Fruit fly (Drosophila melanogaster) whole organism, embryonic: Measurements from ENCODE around the gene kz.

Experiments
- ATbp ChIP-seq: fragments of 200-800 bp; sonication (Bioruptor generic); optimal IDR thresholded peaks from 2 replicates; lab custom pipeline; 2017; ENCODE audit warnings: missing biosample characterization, mild to moderate bottlenecking, missing genetic modification characterization, missing genetic modification reagents
- Awh ChIP-seq: fragments of 200-800 bp; sonication (Bioruptor generic); IDR thresholded peaks from 2 replicates; pipeline ENCODE4, ENCODE4 v1.3.6; 2022; ENCODE audit warnings: missing biosample characterization, missing genetic modification characterization
- CG10147 ChIP-seq: fragments of 200-800 bp; sonication (Bioruptor generic); optimal IDR thresholded peaks from 2 replicates; lab custom pipeline; 2019; ENCODE audit warnings: missing biosample characterization, mild to moderate bottlenecking, missing genetic modification characterization, moderate library complexity
- CG10267 ChIP-seq: fragments of 200-800 bp; sonication (Bioruptor generic); optimal IDR thresholded peaks from 2 replicates; lab custom pipeline; 2018; ENCODE audit warnings: missing biosample characterization, mild to moderate bottlenecking, missing genetic modification characterization, moderate library complexity
- CG10565 ChIP-seq: fragments of 200-800 bp; sonication (Bioruptor generic); optimal IDR thresholded peaks from 3 replicates; lab custom pipeline; 2016; ENCODE audit warnings: missing biosample characterization, mild to moderate bottlenecking, missing genetic modification characterization
- CG13624 ChIP-seq: fragments of 200-800 bp; sonication (Bioruptor generic); optimal IDR thresholded peaks from 2 replicates; lab custom pipeline; 2016; ENCODE audit warnings: missing biosample characterization, missing genetic modification characterization
- CG15479 ChIP-seq: fragments of 200-800 bp; sonication (Bioruptor generic); optimal IDR thresholded peaks from 3 replicates; lab custom pipeline; 2019; ENCODE audit warnings: missing biosample characterization, mild to moderate bottlenecking, missing genetic modification characterization, moderate library complexity
- CG15514 ChIP-seq: fragments of 200-800 bp; sonication (Bioruptor generic); optimal IDR thresholded peaks from 3 replicates; lab custom pipeline; 2017; ENCODE audit warnings: missing biosample characterization, missing genetic modification characterization, mild to moderate bottlenecking, moderate library complexity, missing genetic modification reagents
- CG15601 ChIP-seq: fragments of 200-800 bp; sonication (Bioruptor generic); optimal IDR thresholded peaks from 3 replicates; lab custom pipeline; 2019; ENCODE audit warnings: missing biosample characterization, mild to moderate bottlenecking, missing genetic modification characterization, moderate library complexity
- CG1603 ChIP-seq: fragments of 200-800 bp; sonication (Bioruptor generic); optimal IDR thresholded peaks from 2 replicates; lab custom pipeline; 2019; ENCODE audit warnings: missing biosample characterization, mild to moderate bottlenecking, missing genetic modification characterization, moderate library complexity
- CG17385 ChIP-seq: fragments of 200-800 bp; sonication (Bioruptor generic); optimal IDR thresholded peaks from 3 replicates; lab custom pipeline; 2018; ENCODE audit warnings: missing biosample characterization, mild to moderate bottlenecking, missing genetic modification characterization
- CG17612 ChIP-seq: fragments of 200-800 bp; sonication (Bioruptor generic); IDR thresholded peaks from 2 replicates; pipeline ENCODE4 v1.3.6; 2022; ENCODE audit warnings: missing biosample characterization, missing genetic modification characterization
- CG2129 ChIP-seq: fragments of 200-800 bp; sonication (Bioruptor generic); IDR thresholded peaks from 2 replicates; pipeline ENCODE4 v1.3.6; 2022; ENCODE audit warnings: missing biosample characterization, missing genetic modification characterization; ENCODE audit not compliant: partially characterized antibody
- CG34224 ChIP-seq: fragments of 200-800 bp; sonication (Bioruptor generic); IDR thresholded peaks from 3 replicates; pipeline ENCODE4 v1.3.6; 2022; ENCODE audit warnings: missing biosample characterization, missing genetic modification characterization; ENCODE audit not compliant: partially characterized antibody
- CG42726 ChIP-seq: fragments of 200-800 bp; sonication (Bioruptor generic); IDR thresholded peaks from 2 replicates; pipeline ENCODE4 v1.3.6; 2022; ENCODE audit warnings: missing biosample characterization, missing genetic modification characterization; ENCODE audit not compliant: partially characterized antibody
- CG4730 ChIP-seq: fragments of 200-800 bp; sonication (Bioruptor generic); IDR thresholded peaks from 2 replicates; pipeline ENCODE4 v1.3.6; 2022; ENCODE audit warnings: missing biosample characterization, missing genetic modification characterization
- CG6854 ChIP-seq: fragments of 200-800 bp; sonication (Bioruptor generic); optimal IDR thresholded peaks from 3 replicates; lab custom pipeline; 2017; ENCODE audit warnings: missing biosample characterization, mild to moderate bottlenecking, missing genetic modification characterization
- CG8290 ChIP-seq, 3 experiments: fragments of 200-800 bp; sonication (Bioruptor generic); optimal IDR thresholded peaks; 2 replicates each; lab custom pipeline; 2016 to 2019; ENCODE audit warnings: missing biosample characterization in 3 of 3, missing genetic modification characterization in 3 of 3, mild to moderate bottlenecking in 2 of 3, moderate library complexity in 1 of 3
- CG8944 ChIP-seq: fragments of 200-800 bp; sonication (Bioruptor generic); optimal IDR thresholded peaks from 3 replicates; lab custom pipeline; 2016; ENCODE audit warnings: missing biosample characterization, missing genetic modification characterization
- Dbx ChIP-seq: fragments of 200-800 bp; sonication (Bioruptor generic); IDR thresholded peaks from 3 replicates; pipeline ENCODE4 v1.3.6; 2022; ENCODE audit warnings: missing biosample characterization, missing genetic modification characterization
- HLHmδ ChIP-seq: fragments of 200-800 bp; sonication (Bioruptor generic); optimal IDR thresholded peaks from 2 replicates; lab custom pipeline; 2018; ENCODE audit warnings: missing biosample characterization, mild to moderate bottlenecking, missing genetic modification characterization, moderate library complexity
- MBD-R2 ChIP-seq: fragments of 200-800 bp; sonication (Bioruptor generic); IDR thresholded peaks from 2 replicates; pipeline ENCODE4 v1.3.6; 2022; ENCODE audit warnings: missing biosample characterization, missing genetic modification characterization
- Optix ChIP-seq: fragments of 200-800 bp; sonication (Bioruptor generic); IDR thresholded peaks from 3 replicates; pipeline ENCODE4 v1.3.6; 2022; ENCODE audit warnings: missing biosample characterization, missing genetic modification characterization
- Rfx ChIP-seq: fragments of 200-800 bp; sonication (Bioruptor generic); IDR thresholded peaks from 2 replicates; pipeline ENCODE4 v1.3.6; 2022; ENCODE audit warnings: missing biosample characterization, missing genetic modification characterization
- Xrp1 ChIP-seq: fragments of 200-800 bp; sonication (Bioruptor generic); IDR thresholded peaks from 2 replicates; pipeline ENCODE4 v1.3.6; 2022; ENCODE audit warnings: missing biosample characterization, missing genetic modification characterization
- ato ChIP-seq: fragments of 200-800 bp; sonication (Bioruptor generic); IDR thresholded peaks from 2 replicates; pipeline ENCODE4 v1.3.6; 2022; ENCODE audit warnings: missing biosample characterization, missing genetic modification characterization; ENCODE audit not compliant: partially characterized antibody
- bab2 ChIP-seq: fragments of 200-800 bp; sonication (Bioruptor generic); optimal IDR thresholded peaks from 2 replicates; lab custom pipeline; 2016; ENCODE audit warnings: missing biosample characterization, missing genetic modification characterization
- dati ChIP-seq: fragments of 200-800 bp; sonication (Bioruptor generic); IDR thresholded peaks from 2 replicates; pipeline ENCODE4 v1.3.6; 2022; ENCODE audit warnings: missing biosample characterization, missing genetic modification characterization
- eyg ChIP-seq: fragments of 200-800 bp; sonication (Bioruptor generic); optimal IDR thresholded peaks from 3 replicates; lab custom pipeline; 2016; ENCODE audit warnings: missing biosample characterization, missing genetic modification characterization
- hbn ChIP-seq: fragments of 200-800 bp; sonication (Bioruptor generic); IDR thresholded peaks from 2 replicates; pipeline ENCODE4 v1.3.6; 2022; ENCODE audit warnings: missing biosample characterization, missing genetic modification characterization; ENCODE audit not compliant: partially characterized antibody
- jumu ChIP-seq: fragments of 200-800 bp; sonication (Bioruptor generic); optimal IDR thresholded peaks from 3 replicates; lab custom pipeline; 2016; ENCODE audit warnings: missing biosample characterization, missing genetic modification characterization
- ken ChIP-seq: fragments of 200-800 bp; sonication (Bioruptor generic); IDR thresholded peaks from 3 replicates; pipeline ENCODE4 v1.3.6; 2022; ENCODE audit warnings: missing biosample characterization, missing genetic modification characterization
- lmd ChIP-seq: fragments of 200-800 bp; sonication (Bioruptor generic); IDR thresholded peaks from 2 replicates; pipeline ENCODE4 v1.3.6; 2022; ENCODE audit warnings: missing biosample characterization, missing genetic modification characterization
- nerfin-1 ChIP-seq: fragments of 200-800 bp; sonication (Bioruptor generic); optimal IDR thresholded peaks from 3 replicates; lab custom pipeline; 2019; ENCODE audit warnings: missing biosample characterization, mild to moderate bottlenecking, missing genetic modification characterization, moderate library complexity
- nmo ChIP-seq: fragments of 200-800 bp; sonication (Bioruptor generic); optimal IDR thresholded peaks from 2 replicates; lab custom pipeline; 2018; ENCODE audit warnings: missing biosample characterization, mild to moderate bottlenecking, missing genetic modification characterization, moderate library complexity
- nom ChIP-seq: fragments of 200-800 bp; sonication (Bioruptor generic); optimal IDR thresholded peaks from 2 replicates; lab custom pipeline; 2017; ENCODE audit warnings: missing biosample characterization, missing genetic modification characterization, mild to moderate bottlenecking, moderate library complexity, missing genetic modification reagents
- otp ChIP-seq: fragments of 200-800 bp; sonication (Bioruptor generic); IDR thresholded peaks from 3 replicates; pipeline ENCODE4, ENCODE4 v1.3.6; 2022; ENCODE audit warnings: missing biosample characterization, missing genetic modification characterization
- pita ChIP-seq: fragments of 200-800 bp; sonication (Bioruptor generic); optimal IDR thresholded peaks from 2 replicates; lab custom pipeline; 2017; ENCODE audit warnings: missing biosample characterization, mild to moderate bottlenecking, missing genetic modification characterization
- pum ChIP-seq: fragments of 200-800 bp; sonication (Bioruptor generic); optimal IDR thresholded peaks from 2 replicates; lab custom pipeline; 2016; ENCODE audit warnings: missing biosample characterization, missing genetic modification characterization
- ro ChIP-seq: fragments of 200-800 bp; sonication (Bioruptor generic); IDR thresholded peaks from 2 replicates; pipeline ENCODE4 v1.3.6; 2022; ENCODE audit warnings: missing biosample characterization, missing genetic modification characterization
- sens ChIP-seq: fragments of 200-800 bp; sonication (Bioruptor generic); peaks from one replicate; lab custom pipeline; 2016; ENCODE audit warnings: missing biosample characterization, missing genetic modification characterization
- tgo ChIP-seq: fragments of 200-800 bp; sonication (Bioruptor generic); IDR thresholded peaks from 3 replicates; pipeline ENCODE4 v1.3.6; 2022; ENCODE audit warnings: missing biosample characterization, missing genetic modification characterization
- unpg ChIP-seq: fragments of 200-800 bp; sonication (Bioruptor generic); optimal IDR thresholded peaks from 3 replicates; lab custom pipeline; 2018; ENCODE audit warnings: missing biosample characterization, mild to moderate bottlenecking, missing genetic modification characterization, moderate library complexity
- wek ChIP-seq: fragments of 200-800 bp; sonication (Bioruptor generic); optimal IDR thresholded peaks from 3 replicates; lab custom pipeline; 2018; ENCODE audit warnings: missing biosample characterization, mild to moderate bottlenecking, missing genetic modification characterization, moderate library complexity
- zfh2 ChIP-seq: fragments of 200-800 bp; sonication (Bioruptor generic); optimal IDR thresholded peaks from 2 replicates; lab custom pipeline; 2016; ENCODE audit warnings: missing biosample characterization, missing genetic modification characterization

kz gene

DNA sequence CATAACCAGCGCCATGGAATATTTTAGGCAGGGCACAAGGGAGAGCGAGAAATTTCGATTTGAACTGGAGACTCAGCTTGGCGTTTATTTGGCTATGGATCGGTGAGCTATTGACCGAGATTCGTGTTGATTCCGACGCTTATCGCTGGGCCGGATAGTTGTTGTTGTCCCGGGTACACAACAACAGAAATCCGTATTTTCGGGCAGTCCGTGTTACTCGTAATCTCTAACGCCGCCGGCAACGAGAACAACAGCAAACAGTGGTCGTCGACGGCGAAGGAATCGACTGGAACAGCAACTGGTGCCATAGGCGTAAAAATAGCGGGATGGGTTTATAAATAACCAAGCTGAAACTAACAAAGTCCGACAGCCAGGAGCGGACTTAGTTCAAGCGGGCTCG, 49.9 kb downstream of the kz start (continued):
- TF ChIP-seq pita (no peak), CG17385 (GFP tag; lab: Kevin White, UChicago) (no peak), MBD-R2 (GFP tag; lab: Robert Waterston, UW) (no peak), bab2 (no peak), CG10267 (no peak), ro (GFP tag; lab: Robert Waterston, UW) (no peak), nmo (GFP tag; lab: Kevin White, UChicago) (no peak), CG15514 (GFP tag; lab: Kevin White, UChicago) (no peak), CG42726 (GFP tag; lab: Robert Waterston, UW) (no peak), CG15601 (tag; lab: Kevin White, UChicago) (no peak), unpg (GFP tag; lab: Kevin White, UChicago) (no peak), ken (no peak), Rfx (GFP tag; lab: Robert Waterston, UW) (no peak), lmd (no peak), nerfin-1 (tag; lab: Kevin White, UChicago) (no peak), ato (GFP tag; lab: Robert Waterston, UW) (no peak), eyg (GFP tag; lab: Kevin White, UChicago) (no peak), CG2129 (no peak), CG8944 (GFP tag; lab: Kevin White, UChicago) (no peak), Optix (no peak), CG1603 (tag; lab: Kevin White, UChicago) (peak; percentile 7), CG17612 (no peak), CG13624 (GFP tag; lab: Kevin White, UChicago) (no peak), otp (GFP tag; lab: Robert Waterston, UW) (0 out of 3 replicates have a peak, but pooled peaks have one; percentile 31), jumu (no peak), wek (GFP tag; lab: Kevin White, UChicago) (peak; percentile 26), CG4730 (no peak), CG34224 (GFP tag; lab: Robert Waterston, UW) (no peak), sens (GFP tag; lab: Kevin White, UChicago) (peak; percentile 5), pum (GFP tag; lab: Kevin White, UChicago) (no peak), CG8290 (GFP tag; optimal IDR thresholded peaks at IDR 0.05; lab: Kevin White, UChicago) (no peak), CG8290 (tag; optimal IDR thresholded peaks at IDR 0.05; lab: Kevin White, UChicago) (no peak), Dbx (GFP tag; lab: Robert Waterston, UW) (no peak), hbn (GFP tag; lab: Robert Waterston, UW) (no peak), tgo (GFP tag; lab: Robert Waterston, UW) (no peak), Xrp1 (GFP tag; lab: Robert Waterston, UW) (peak; percentile 50), CG6854 (GFP tag; lab: Kevin White, UChicago) (no peak), Awh (GFP tag; lab: Robert Waterston, UW) (peak; percentile 35; the same call in 1 of the 2 replicates), CG15479 (GFP tag; lab: Kevin White, UChicago) (no peak), nom (GFP tag; lab: Kevin White, UChicago) (no peak), ATbp (peak; percentile 59), CG10147 (GFP tag; lab: Kevin White, UChicago) (no peak), CG10565 (GFP tag; lab: Kevin White, UChicago) (no peak), zfh2 (GFP tag; lab: Kevin White, UChicago) (no peak), HLHmδ (peak; percentile 2), dati (GFP tag; lab: Robert Waterston, UW) (no peak)
